Fruit fly (Drosophila melanogaster) whole organism, adult: ENCODE results near the gene CG3281.

Source experiments
- CG11617 ChIP-seq: fragments of 200-800 bp; sonication (Bioruptor generic); optimal IDR thresholded peaks from 2 replicates; lab custom pipeline; 2017; ENCODE audit warnings: mild to moderate bottlenecking, missing biosample characterization, missing genetic modification reagents, missing genetic modification characterization
- CG12768 ChIP-seq: fragments of 200-800 bp; sonication (Bioruptor generic); optimal IDR thresholded peaks from 2 replicates; lab custom pipeline; 2017; ENCODE audit warnings: missing biosample characterization, missing genetic modification characterization, mild to moderate bottlenecking, moderate library complexity, missing genetic modification reagents
- CG14711 ChIP-seq: fragments of 200-800 bp; sonication (Bioruptor generic); optimal IDR thresholded peaks from 2 replicates; lab custom pipeline; 2018; ENCODE audit warnings: missing biosample characterization, mild to moderate bottlenecking, missing genetic modification characterization, moderate library complexity
- CG1620 ChIP-seq: fragments of 200-800 bp; sonication (Bioruptor generic); optimal IDR thresholded peaks from 2 replicates; lab custom pipeline; 2016; ENCODE audit warnings: missing biosample characterization, missing genetic modification characterization
- CG33017 ChIP-seq: fragments of 200-800 bp; sonication (Bioruptor generic); optimal IDR thresholded peaks from 2 replicates; lab custom pipeline; 2018; ENCODE audit warnings: missing biosample characterization, mild to moderate bottlenecking, missing genetic modification characterization, moderate library complexity
- CG5204 ChIP-seq: fragments of 200-800 bp; sonication (Bioruptor generic); optimal IDR thresholded peaks from 2 replicates; lab custom pipeline; 2016; ENCODE audit warnings: missing biosample characterization, missing genetic modification characterization
- CG7045 ChIP-seq: fragments of 200-800 bp; sonication (Bioruptor generic); optimal IDR thresholded peaks from 2 replicates; lab custom pipeline; 2017; ENCODE audit warnings: missing biosample characterization, mild to moderate bottlenecking, missing genetic modification characterization
- CG7101 ChIP-seq: fragments of 200-800 bp; sonication (Bioruptor generic); optimal IDR thresholded peaks from 2 replicates; lab custom pipeline; 2018; ENCODE audit warnings: missing biosample characterization, mild to moderate bottlenecking, missing genetic modification characterization, moderate library complexity
- kay ChIP-seq: fragments of 200-800 bp; sonication (Bioruptor generic); peaks from one replicate; lab custom pipeline; 2016; ENCODE audit warnings: missing biosample characterization, missing genetic modification characterization, borderline replicate concordance
- ovo ChIP-seq: fragments of 200-800 bp; sonication (Bioruptor generic); optimal IDR thresholded peaks from 2 replicates; lab custom pipeline; 2016; ENCODE audit warnings: missing biosample characterization, missing genetic modification characterization
- pad ChIP-seq: fragments of 200-800 bp; sonication (Bioruptor generic); optimal IDR thresholded peaks from 3 replicates; lab custom pipeline; 2017; ENCODE audit warnings: missing biosample characterization, missing genetic modification characterization, mild to moderate bottlenecking, moderate library complexity, missing genetic modification reagents
- tj ChIP-seq: fragments of 200-800 bp; sonication (Bioruptor generic); optimal IDR thresholded peaks from 3 replicates; lab custom pipeline; 2017; ENCODE audit warnings: missing biosample characterization, mild to moderate bottlenecking, missing genetic modification characterization, moderate library complexity

DNA sequence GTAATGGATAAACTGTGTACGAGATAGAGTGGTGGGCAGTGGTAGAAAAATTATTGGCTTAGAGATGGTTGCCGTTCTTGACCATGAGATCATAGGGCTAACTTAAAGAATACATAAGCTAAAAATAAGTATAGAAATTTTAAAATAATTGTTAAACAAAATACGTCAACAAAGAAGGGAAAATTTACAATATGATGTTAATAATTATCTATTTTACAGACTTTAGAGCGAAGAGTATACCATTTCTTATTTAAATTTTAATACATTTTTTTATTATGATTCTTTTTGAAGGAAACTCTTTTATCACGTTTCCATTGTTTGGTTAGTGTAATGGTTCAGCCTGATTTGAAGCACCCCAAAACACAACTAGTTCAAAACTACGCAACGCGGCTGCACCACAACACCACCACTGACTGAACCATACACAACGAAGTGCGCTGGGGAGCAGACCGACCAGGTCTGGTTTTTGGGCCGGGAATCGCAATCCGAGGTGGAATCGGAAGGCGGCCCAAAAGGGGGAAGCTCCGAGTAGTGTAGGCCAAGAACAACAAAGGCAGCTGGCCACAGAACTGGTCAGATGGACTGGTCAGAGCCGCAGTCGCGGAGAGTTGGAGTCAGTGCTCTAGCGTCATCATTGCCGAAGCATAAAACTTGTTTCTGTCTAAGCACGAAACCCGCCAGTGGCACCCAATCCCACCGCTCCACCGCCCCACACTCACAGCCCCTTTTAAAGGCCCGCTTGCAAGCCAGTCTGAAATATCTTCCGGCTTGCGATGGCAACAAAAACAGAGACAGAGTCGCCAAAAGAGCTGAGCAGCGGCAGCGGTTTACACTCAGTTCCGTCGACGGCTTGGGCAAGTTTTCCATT lies 16.9 kb downstream of the CG3281 start:
- TF ChIP-seq ovo: no peak
- no peak for TF ChIP-seq kay (GFP tag; lab: Kevin White, UChicago)
- TF ChIP-seq CG11617 (GFP tag; lab: Kevin White, UChicago): no peak
- no peak for TF ChIP-seq CG5204 (GFP tag; lab: Kevin White, UChicago)
- TF ChIP-seq CG14711: no peak
- TF ChIP-seq tj (GFP tag; lab: Kevin White, UChicago): no peak
- TF ChIP-seq pad (GFP tag; lab: Kevin White, UChicago): no peak
- TF ChIP-seq CG12768 (GFP tag; lab: Kevin White, UChicago): no peak
- TF ChIP-seq CG1620 (GFP tag; lab: Kevin White, UChicago): no peak
- no peak for TF ChIP-seq CG33017 (tag; lab: Kevin White, UChicago)
- no peak for TF ChIP-seq CG7045 (GFP tag; lab: Kevin White, UChicago)
- no peak for TF ChIP-seq CG7101 (tag; lab: Kevin White, UChicago)
